Fruit fly (Drosophila melanogaster) whole organism, wandering third instar larva: Measurements from ENCODE around the gene hbt.

ENCODE experiments used
- Abd-B ChIP-seq: fragments of >200 bp; optimal IDR thresholded peaks from 2 replicates; lab custom pipeline; 2017; ENCODE audit warnings: missing biosample characterization, missing genetic modification characterization
- CG9705 ChIP-seq: fragments of 200-800 bp; sonication (Bioruptor generic); optimal IDR thresholded peaks from 2 replicates; lab custom pipeline; 2018; ENCODE audit warnings: missing biosample characterization, mild to moderate bottlenecking, missing genetic modification characterization
- CrebA ChIP-seq: fragments of 200-800 bp; sonication (Bioruptor generic); optimal IDR thresholded peaks from 2 replicates; lab custom pipeline; 2016; ENCODE audit warnings: missing biosample characterization, mild to moderate bottlenecking, missing genetic modification characterization, borderline replicate concordance
- Dif ChIP-seq: fragments of 200-275, 200-300 bp; sonication (Bioruptor generic); optimal IDR thresholded peaks from 2 replicates; lab custom pipeline; 2018; ENCODE audit warnings: missing biosample characterization, missing genetic modification characterization; ENCODE audit not compliant: partially characterized antibody
- GATAd ChIP-seq: sonication (Bioruptor generic); optimal IDR thresholded peaks from 2 replicates; lab custom pipeline; 2016; ENCODE audit warnings: missing biosample characterization, missing genetic modification characterization
- HLH106 ChIP-seq: fragments of 200-800 bp; optimal IDR thresholded peaks from 3 replicates; lab custom pipeline; 2019; ENCODE audit warnings: missing biosample characterization, mild to moderate bottlenecking, missing genetic modification characterization, moderate library complexity
- Hnf4 ChIP-seq: fragments of 200-800 bp; sonication (Bioruptor generic); optimal IDR thresholded peaks from 2 replicates; lab custom pipeline; 2016; ENCODE audit warnings: missing biosample characterization, mild to moderate bottlenecking, missing genetic modification characterization
- Hr78 ChIP-seq: fragments of >200 bp; optimal IDR thresholded peaks from 2 replicates; lab custom pipeline; 2017; ENCODE audit warnings: missing biosample characterization, missing genetic modification characterization
- Hr83 ChIP-seq: fragments of 200-300 bp; sonication (Bioruptor generic); optimal IDR thresholded peaks from 2 replicates; lab custom pipeline; 2016; ENCODE audit warnings: missing biosample characterization, mild to moderate bottlenecking, missing genetic modification characterization, moderate library complexity; ENCODE audit not compliant: poor library complexity, severe bottlenecking
- Jra ChIP-seq: sonication (Bioruptor generic); optimal IDR thresholded peaks from 2 replicates; lab custom pipeline; 2016; ENCODE audit warnings: missing biosample characterization, missing genetic modification characterization
- Mio ChIP-seq: sonication (Bioruptor generic); optimal IDR thresholded peaks from 2 replicates; lab custom pipeline; 2016; ENCODE audit warnings: missing biosample characterization, missing genetic modification characterization
- Myc ChIP-seq: fragments of >200 bp; optimal IDR thresholded peaks from 2 replicates; lab custom pipeline; 2017
- N ChIP-seq: fragments of >200 bp; optimal IDR thresholded peaks from 2 replicates; lab custom pipeline; 2018; ENCODE audit warnings: missing biosample characterization, missing external identifiers, missing genetic modification characterization
- OdsH ChIP-seq: fragments of 200-800 bp; sonication (Bioruptor generic); optimal IDR thresholded peaks from 2 replicates; lab custom pipeline; 2016; ENCODE audit warnings: missing biosample characterization, mild to moderate bottlenecking, missing genetic modification characterization
- Sp1 ChIP-seq: fragments of 200-800 bp; sonication (Bioruptor generic); optimal IDR thresholded peaks from 3 replicates; lab custom pipeline; 2019; ENCODE audit warnings: missing biosample characterization, mild to moderate bottlenecking, missing genetic modification characterization, moderate library complexity
- Vsx2 ChIP-seq: fragments of 200-300, 225-300 bp; sonication (Bioruptor generic); optimal IDR thresholded peaks from 2 replicates; lab custom pipeline; 2018; ENCODE audit warnings: missing biosample characterization, missing genetic modification characterization; ENCODE audit not compliant: partially characterized antibody
- br ChIP-seq: fragments of 200-800 bp; sonication (Bioruptor generic); optimal IDR thresholded peaks from 2 replicates; lab custom pipeline; 2016; ENCODE audit warnings: missing biosample characterization, missing genetic modification characterization
- brk ChIP-seq: fragments of 200-800 bp; sonication (Bioruptor generic); optimal IDR thresholded peaks from 2 replicates; lab custom pipeline; 2016; ENCODE audit warnings: missing biosample characterization, mild to moderate bottlenecking, missing genetic modification characterization
- dl ChIP-seq, 2 experiments: fragments of 175-275, 200-275 bp in 1 of 2; fragments of 200-275 bp in 1 of 2; sonication (Bioruptor generic); optimal IDR thresholded peaks; lab custom pipeline; 2018; ENCODE audit warnings: mild to moderate bottlenecking in 2 of 2, missing biosample characterization in 2 of 2, missing genetic modification characterization in 2 of 2, moderate library complexity in 2 of 2; ENCODE audit not compliant: partially characterized antibody in 2 of 2, insufficient read depth in 1 of 2
- dmrt93B ChIP-seq: fragments of 200-800 bp; sonication (Bioruptor generic); optimal IDR thresholded peaks from 2 replicates; lab custom pipeline; 2018; ENCODE audit warnings: missing biosample characterization, mild to moderate bottlenecking, missing genetic modification characterization
- foxo ChIP-seq, 2 experiments: fragments of 200-800 bp; sonication (Bioruptor generic); optimal IDR thresholded peaks; 2 replicates in 1 of 2; 3 replicates in 1 of 2; lab custom pipeline; 2016 to 2017; ENCODE audit warnings: missing biosample characterization in 2 of 2, missing genetic modification characterization in 2 of 2
- fru ChIP-seq: fragments of 200-800 bp; sonication (Bioruptor generic); optimal IDR thresholded peaks from 3 replicates; lab custom pipeline; 2016; ENCODE audit warnings: missing biosample characterization, mild to moderate bottlenecking, missing genetic modification characterization
- lola ChIP-seq: fragments of >200 bp; optimal IDR thresholded peaks from 2 replicates; lab custom pipeline; 2017; ENCODE audit warnings: missing biosample characterization, missing genetic modification characterization
- pan ChIP-seq: fragments of >200 bp; optimal IDR thresholded peaks from 2 replicates; lab custom pipeline; 2017
- rgr ChIP-seq: fragments of 200-800 bp; sonication (Bioruptor generic); optimal IDR thresholded peaks from 3 replicates; lab custom pipeline; 2016; ENCODE audit warnings: missing biosample characterization, mild to moderate bottlenecking, missing genetic modification characterization
- sage ChIP-seq: fragments of 200-800 bp; sonication (Bioruptor generic); optimal IDR thresholded peaks from 2 replicates; lab custom pipeline; 2016; ENCODE audit warnings: missing biosample characterization, mild to moderate bottlenecking, missing genetic modification characterization
- sv ChIP-seq: fragments of 200-800 bp; sonication (Bioruptor generic); optimal IDR thresholded peaks from 3 replicates; lab custom pipeline; 2016; ENCODE audit warnings: missing biosample characterization, missing genetic modification characterization
- tai ChIP-seq: sonication (Bioruptor generic); optimal IDR thresholded peaks from 2 replicates; lab custom pipeline; 2016; ENCODE audit warnings: missing biosample characterization, missing genetic modification characterization
- usp ChIP-seq: fragments of >200 bp; optimal IDR thresholded peaks from 2 replicates; lab custom pipeline; 2017; ENCODE audit warnings: missing biosample characterization, missing genetic modification characterization
- woc ChIP-seq: sonication (Bioruptor generic); optimal IDR thresholded peaks from 2 replicates; lab custom pipeline; 2016; ENCODE audit warnings: missing biosample characterization, mild to moderate bottlenecking, missing genetic modification characterization

The hbt gene

DNA sequence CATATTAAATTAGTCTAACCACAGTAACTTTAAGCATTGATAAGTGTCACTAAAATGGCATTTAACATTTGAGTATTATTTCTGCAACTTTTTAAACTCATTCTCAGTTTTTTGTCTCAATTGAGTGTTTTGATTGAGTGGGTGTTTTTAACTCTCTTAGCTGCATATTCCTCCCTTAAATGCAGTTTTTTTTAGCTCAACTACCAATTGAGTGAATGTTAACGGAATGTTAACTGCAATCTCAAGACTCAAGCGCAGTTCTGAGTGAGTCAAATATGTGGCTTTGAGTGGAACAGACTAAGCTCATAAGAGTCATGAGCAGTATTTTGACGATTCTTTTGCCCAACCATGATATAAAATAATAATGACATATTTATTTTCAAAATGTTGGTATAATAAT, 32.0 kb upstream of the hbt start:
- TF ChIP-seq N (no peak), Hr83 (GFP tag; lab: Kevin White, UChicago) (no peak), dl (GFP tag; optimal IDR thresholded peaks at IDR 0.05; lab: Kevin White, UChicago; ENCODE audit: insufficient read depth in 1 of 2, partially characterized antibody in 2 of 2) (no peak), CrebA (GFP tag; lab: Kevin White, UChicago) (no peak), woc (GFP tag; lab: Kevin White, UChicago) (no peak), Hr78 (GFP tag; lab: Kevin White, UChicago) (no peak), OdsH (GFP tag; lab: Kevin White, UChicago) (no peak), lola (no peak), tai (GFP tag; lab: Kevin White, UChicago) (no peak), br (GFP tag; lab: Kevin White, UChicago) (no peak), Hnf4 (GFP tag; lab: Kevin White, UChicago) (no peak), rgr (GFP tag; lab: Kevin White, UChicago) (no peak), foxo (GFP tag; optimal IDR thresholded peaks at IDR 0.05; lab: Kevin White, UChicago) (no peak), CG9705 (no peak), Sp1 (GFP tag; lab: Kevin White, UChicago) (no peak), Vsx2 (no peak), Dif (GFP tag; lab: Kevin White, UChicago) (no peak), HLH106 (tag; lab: Kevin White, UChicago) (no peak), GATAd (GFP tag; lab: Kevin White, UChicago) (no peak), usp (GFP tag; lab: Kevin White, UChicago) (no peak)

DNA sequence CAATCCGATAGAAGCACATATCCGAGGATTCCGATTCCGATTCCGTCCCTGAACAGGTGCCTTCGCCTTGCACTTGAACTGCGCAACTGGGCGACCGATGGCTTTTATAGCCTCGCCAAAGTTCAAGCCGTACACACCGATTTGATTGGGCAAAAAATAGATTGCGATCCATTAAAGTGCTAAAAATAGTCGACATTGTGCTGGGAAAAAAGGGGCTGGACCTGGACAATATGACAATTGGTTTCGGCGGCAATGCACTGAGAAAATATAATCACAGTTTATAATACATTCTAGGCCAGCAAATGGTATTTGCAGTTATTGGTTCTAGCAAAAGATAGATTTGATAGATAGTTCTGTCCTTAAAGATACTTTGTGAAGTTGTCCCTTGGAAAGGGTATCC, 30.5 kb upstream of the hbt start, which contains the start of gene CG9377:
Gene CG9377, minus strand, starts transcription at position 101 of the 400 bp plus-strand sequence.
- TF ChIP-seq OdsH (GFP tag; lab: Kevin White, UChicago) (no peak), Hr78 (GFP tag; lab: Kevin White, UChicago) (no peak), pan (lab: Kevin White, UChicago) (no peak), Dif (GFP tag; lab: Kevin White, UChicago) (no peak)

DNA sequence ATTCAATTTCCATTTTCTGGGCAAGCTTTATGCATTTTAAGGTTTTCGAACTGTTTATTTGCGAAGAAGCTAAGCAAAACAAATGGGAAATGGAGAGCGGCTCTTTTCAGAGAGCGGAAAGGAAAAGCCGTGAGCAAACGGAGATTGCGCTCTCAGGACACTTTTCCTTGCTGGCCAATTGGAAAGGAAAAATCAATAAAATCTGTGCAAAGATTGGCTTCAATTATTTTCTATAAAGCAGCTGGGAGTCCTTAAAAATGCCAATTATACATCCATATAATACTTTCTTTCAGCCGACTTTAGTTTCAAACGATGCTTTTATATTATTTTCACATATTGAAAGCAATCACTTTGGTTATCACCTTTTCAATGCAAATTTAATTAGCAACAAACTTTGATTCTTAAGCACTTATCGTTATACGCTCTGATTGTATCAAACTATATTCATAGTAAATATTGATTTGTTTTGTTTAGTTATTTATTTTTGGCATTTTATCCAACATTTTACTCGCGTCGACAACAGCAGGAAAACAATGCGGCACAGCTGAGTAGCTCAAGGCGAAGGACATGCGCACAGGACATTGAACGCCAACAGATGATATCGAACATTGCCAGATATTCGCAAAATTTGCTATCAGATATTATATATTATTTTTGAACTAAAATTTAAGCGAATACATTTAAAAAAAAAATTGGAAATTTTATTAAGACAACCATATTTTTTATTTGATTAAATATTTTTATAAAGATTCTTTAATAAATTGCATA, 23.8 kb upstream of the hbt start, which contains the start of gene CG9395:
Gene CG9395, minus strand, starts transcription at position 494 of the 768 bp plus-strand sequence.
- TF ChIP-seq fru (GFP tag; lab: Kevin White, UChicago) (no peak), dmrt93B (no peak), GATAd (GFP tag; lab: Kevin White, UChicago) (no peak), Hr78 (GFP tag; lab: Kevin White, UChicago) (no peak), CrebA (GFP tag; lab: Kevin White, UChicago) (no peak), tai (GFP tag; lab: Kevin White, UChicago) (no peak), Vsx2 (no peak), pan (lab: Kevin White, UChicago) (no peak), Abd-B (GFP tag; lab: Kevin White, UChicago) (no peak), brk (no peak), rgr (GFP tag; lab: Kevin White, UChicago) (no peak), Jra (GFP tag; lab: Kevin White, UChicago) (no peak), usp (GFP tag; lab: Kevin White, UChicago) (no peak), OdsH (GFP tag; lab: Kevin White, UChicago) (no peak), sage (GFP tag; lab: Kevin White, UChicago) (no peak), sv (no peak), foxo (GFP tag; optimal IDR thresholded peaks at IDR 0.05; lab: Kevin White, UChicago) (no peak), HLH106 (tag; lab: Kevin White, UChicago) (no peak), Mio (GFP tag; lab: Kevin White, UChicago) (no peak)

DNA sequence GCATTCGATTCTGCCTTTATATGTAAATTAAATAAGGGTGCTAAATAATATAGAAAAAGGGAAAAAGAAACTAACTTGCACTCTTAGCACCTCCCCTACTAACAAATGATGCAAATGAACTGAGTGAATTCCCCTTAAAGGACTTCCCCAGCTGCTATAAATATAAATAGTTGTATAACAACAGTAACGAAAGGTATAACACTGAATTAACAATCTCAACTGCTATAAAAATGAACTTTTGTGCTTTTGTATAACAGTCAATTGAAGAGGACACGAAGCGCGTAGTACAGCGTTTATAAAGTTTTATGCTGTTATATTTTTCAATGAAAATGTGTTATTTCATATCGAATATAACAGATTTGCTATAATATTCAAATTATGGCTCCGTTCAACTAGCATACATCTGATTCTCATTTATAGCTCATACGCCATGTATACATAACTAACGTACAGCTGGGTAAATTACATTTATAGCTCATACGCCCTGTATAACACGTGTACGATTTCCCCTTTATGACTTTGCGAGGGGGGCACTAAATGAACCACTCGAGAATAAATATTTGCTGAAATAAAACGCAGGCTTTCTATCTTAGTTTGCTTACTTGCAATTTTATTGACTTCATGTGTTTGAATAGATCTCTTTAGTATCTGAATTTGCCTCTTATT, 18.4 kb upstream of the hbt start:
- TF ChIP-seq Hr78 (GFP tag; lab: Kevin White, UChicago) (no peak), Myc (peak; percentile 37)
- TF ChIP-seq, all 38 proteins: peak for 1
